Worm (Caenorhabditis elegans) whole organism, L1 larva: ENCODE measurements around the gene ifp-1.

Source experiments
- aly-2 ChIP-seq: fragments of 150-350 bp; optimal IDR thresholded peaks from 2 replicates; lab custom pipeline; 2014; ENCODE audit warnings: missing biosample characterization, missing genetic modification characterization
- ama-1 ChIP-seq: fragments of 150-350 bp; optimal IDR thresholded peaks from 2 replicates; lab custom pipeline; 2014
- dpl-1 ChIP-seq, 3 experiments: fragments of 150-350 bp in 2 of 3; sonication (generic microtip) in 1 of 3; optimal IDR thresholded peaks; 2 replicates each; lab custom pipeline; 2014 to 2017; ENCODE audit warnings: missing biosample characterization in 3 of 3, missing genetic modification characterization in 3 of 3, missing genetic modification reagents in 3 of 3
- lin-39 ChIP-seq: fragments of 150-350 bp; optimal IDR thresholded peaks from 2 replicates; lab custom pipeline; 2014; ENCODE audit warnings: missing biosample characterization, missing genetic modification reagents, missing genetic modification characterization
- mab-9 ChIP-seq: fragments of 200-800 bp; sonication (Bioruptor generic); IDR thresholded peaks from 2 replicates; pipeline ENCODE4 v1.3.6; 2022; ENCODE audit warnings: missing genetic modification reagents, missing genetic modification characterization, missing compliant biosample characterization
- mdl-1 ChIP-seq, 2 experiments: fragments of 150-350 bp; optimal IDR thresholded peaks; 2 replicates each; lab custom pipeline; 2014 to 2017; ENCODE audit warnings: missing biosample characterization in 2 of 2, missing genetic modification characterization in 2 of 2, inconsistent platforms in 1 of 2
- nhr-11 ChIP-seq: fragments of 150-350 bp; optimal IDR thresholded peaks from 2 replicates; lab custom pipeline; 2014; ENCODE audit warnings: missing biosample characterization, missing genetic modification characterization
- nhr-76 ChIP-seq: sonication (generic microtip); optimal IDR thresholded peaks from 2 replicates; lab custom pipeline; 2017; ENCODE audit warnings: missing biosample characterization, missing genetic modification characterization
- pag-3 ChIP-seq: sonication (generic microtip); optimal IDR thresholded peaks from 2 replicates; lab custom pipeline; 2017; ENCODE audit warnings: missing genetic modification characterization, mild to moderate bottlenecking, missing compliant biosample characterization, antibody characterized with exemption, borderline replicate concordance; ENCODE audit not compliant: insufficient read depth
- ztf-11 ChIP-seq, 2 experiments: sonication (generic microtip); optimal IDR thresholded peaks; 2 replicates each; lab custom pipeline; 2016 to 2017; ENCODE audit warnings: missing genetic modification characterization in 2 of 2, missing biosample characterization in 1 of 2, missing compliant biosample characterization in 1 of 2

ce11 chrX:9676788-9677454, 3.0 kb downstream of the ifp-1 start:
- TF ChIP-seq mdl-1 (tag; optimal IDR thresholded peaks at IDR 0.05; lab: Kevin White, UChicago) (no peak), dpl-1 (GFP tag; optimal IDR thresholded peaks at IDR 0.05; lab: Kevin White, UChicago) (no peak), ztf-11 (tag; optimal IDR thresholded peaks at IDR 0.05; lab: Kevin White, UChicago) (no peak), ama-1 (lab: Kevin White, UChicago) (no peak), pag-3 (no peak), mab-9 (no peak), nhr-76 (tag; lab: Kevin White, UChicago) (no peak), lin-39 (no peak), nhr-11 (tag; lab: Kevin White, UChicago) (no peak), aly-2 (no peak)
